Worm (Caenorhabditis elegans) whole organism, young adult: ENCODE results near the gene srh-243.

ENCODE experiments used
- F49E8.2 ChIP-seq: sonication (generic microtip); optimal IDR thresholded peaks from 3 replicates; lab custom pipeline; 2017; ENCODE audit warnings: missing genetic modification characterization, mild to moderate bottlenecking, missing compliant biosample characterization, antibody characterized with exemption, moderate library complexity; ENCODE audit not compliant: insufficient read depth
- T26A5.8 ChIP-seq: sonication (generic microtip); optimal IDR thresholded peaks from 2 replicates; lab custom pipeline; 2016; ENCODE audit warnings: missing genetic modification characterization, missing compliant biosample characterization
- ama-1 ChIP-seq, 3 experiments: fragments of 150-350 bp in 1 of 3; sonication (generic microtip) in 2 of 3; optimal IDR thresholded peaks; 2 replicates each; lab custom pipeline; 2014 to 2018; ENCODE audit warnings: missing biosample characterization in 2 of 3, missing genetic modification characterization in 2 of 3, missing genetic modification reagents in 2 of 3
- hlh-12 ChIP-seq: sonication (generic microtip); optimal IDR thresholded peaks from 2 replicates; lab custom pipeline; 2016; ENCODE audit warnings: missing genetic modification characterization, missing compliant biosample characterization
- nfya-1 ChIP-seq: sonication (generic microtip); optimal IDR thresholded peaks from 2 replicates; lab custom pipeline; 2017; ENCODE audit warnings: antibody characterized with exemption, missing compliant biosample characterization, missing genetic modification characterization, borderline replicate concordance; ENCODE audit not compliant: insufficient read depth
- tbp1 ChIP-seq: fragments of 200-800 bp; sonication (Bioruptor generic); optimal IDR thresholded peaks from 2 replicates; lab custom pipeline; 2018; ENCODE audit warnings: mild to moderate bottlenecking, missing genetic modification characterization, missing compliant biosample characterization
- unc-130 ChIP-seq: sonication (generic microtip); optimal IDR thresholded peaks from 2 replicates; lab custom pipeline; 2016; ENCODE audit warnings: missing genetic modification reagents, missing genetic modification characterization, missing compliant biosample characterization
- unc-62 ChIP-seq: fragments of 150-350 bp; optimal IDR thresholded peaks from 2 replicates; lab custom pipeline; 2014; ENCODE audit warnings: missing biosample characterization, missing genetic modification reagents, missing genetic modification characterization
- xnd-1 ChIP-seq: sonication (generic microtip); optimal IDR thresholded peaks from 2 replicates; lab custom pipeline; 2016; ENCODE audit warnings: missing genotype, missing genetic modification reagents, missing genetic modification characterization, missing compliant biosample characterization
- ztf-25 ChIP-seq: fragments of 200-800 bp; sonication (Bioruptor generic); IDR thresholded peaks from 2 replicates; pipeline ENCODE4 v1.3.6; 2022; ENCODE audit warnings: missing genetic modification reagents, missing genetic modification characterization, missing compliant biosample characterization

- no peak for TF ChIP-seq nfya-1 (tag; lab: Kevin White, UChicago)
- TF ChIP-seq ztf-25 (GFP tag; lab: Robert Waterston, UW): no peak
- no peak for TF ChIP-seq hlh-12 (tag; lab: Kevin White, UChicago)
- TF ChIP-seq ama-1 (optimal IDR thresholded peaks at IDR 0.05; lab: Kevin White, UChicago): no peak
- TF ChIP-seq ama-1 (GFP tag; optimal IDR thresholded peaks at IDR 0.05; lab: Kevin White, UChicago): no peak
- TF ChIP-seq unc-130: no peak
- TF ChIP-seq F49E8.2 (tag; lab: Kevin White, UChicago): no peak
- TF ChIP-seq tbp1 (GFP tag; lab: Kevin White, UChicago): no peak
- TF ChIP-seq unc-62: no peak
- no peak for TF ChIP-seq xnd-1 (tag; lab: Kevin White, UChicago)
- TF ChIP-seq T26A5.8 (tag; lab: Kevin White, UChicago): no peak
These were observed 33.7 kb upstream of the srh-243 start, which contains the start of gene srj-45 for ce11 chrV:2836501-2836900.
